Worm (Caenorhabditis elegans) whole organism, mixed stage, embryonic: Measurements from ENCODE around the gene K09C4.2.

Source experiments
- blmp-1 ChIP-seq: fragments of 150-350 bp; optimal IDR thresholded peaks from 2 replicates; lab custom pipeline; 2014; ENCODE audit warnings: missing biosample characterization, missing genetic modification characterization
- lin-13 ChIP-seq: fragments of 150-350 bp; optimal IDR thresholded peaks from 2 replicates; lab custom pipeline; 2014; ENCODE audit warnings: missing biosample characterization, missing genetic modification characterization
- mab-5 ChIP-seq: fragments of 150-350 bp; optimal IDR thresholded peaks from 2 replicates; lab custom pipeline; 2014; ENCODE audit warnings: missing biosample characterization, missing genetic modification characterization
- pha-4 ChIP-seq: fragments of 150-350 bp; optimal IDR thresholded peaks from 2 replicates; lab custom pipeline; 2018; ENCODE audit warnings: missing biosample characterization, missing genetic modification reagents, missing genetic modification characterization
- snpc-4 ChIP-seq: fragments of 150-350 bp; optimal IDR thresholded peaks from 2 replicates; lab custom pipeline; 2014; ENCODE audit warnings: missing biosample characterization, missing genetic modification characterization

DNA sequence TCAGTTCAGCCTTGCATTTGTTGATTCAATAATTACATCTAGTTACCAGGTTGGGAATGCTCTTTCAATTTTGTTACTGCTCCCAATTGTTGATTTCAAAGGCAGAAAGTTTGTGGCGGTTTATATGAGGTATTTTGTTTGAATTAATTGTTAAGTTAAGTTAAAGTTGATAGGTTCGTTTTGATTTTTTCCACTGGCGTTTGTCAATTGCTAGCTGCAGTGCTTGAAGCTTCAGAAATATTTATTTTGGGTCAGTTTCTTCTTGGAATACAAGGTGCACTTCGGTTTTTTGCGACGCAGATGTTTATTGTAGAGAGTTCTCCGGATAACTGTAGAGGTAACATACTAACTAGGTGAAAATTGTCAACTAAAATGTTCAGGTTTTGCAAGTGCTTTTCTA is 5.5 kb downstream of the K09C4.2 start, which contains the start of gene F11D5.5:
- TF ChIP-seq pha-4: no peak
- TF ChIP-seq snpc-4 (tag; lab: Kevin White, UChicago): no peak
- TF ChIP-seq lin-13 (tag; lab: Kevin White, UChicago): no peak
- TF ChIP-seq mab-5: no peak
- TF ChIP-seq blmp-1: no peak
